Worm (Caenorhabditis elegans) whole organism, L2 larva: ENCODE measurements around the gene F35E8.1.

ENCODE experiments used
- C34F6.9 ChIP-seq: fragments of 150-350 bp; optimal IDR thresholded peaks from 2 replicates; lab custom pipeline; 2014; ENCODE audit warnings: missing biosample characterization, missing genetic modification characterization
- F13H6.1 ChIP-seq: sonication (generic microtip); optimal IDR thresholded peaks from 2 replicates; lab custom pipeline; 2016; ENCODE audit warnings: missing genetic modification characterization, missing compliant biosample characterization
- R02D3.7 ChIP-seq: fragments of 150-350 bp; optimal IDR thresholded peaks from 2 replicates; lab custom pipeline; 2014; ENCODE audit warnings: missing biosample characterization, missing genetic modification characterization
- Y55F3AM.14 ChIP-seq: fragments of 200-800 bp; sonication (Bioruptor generic); optimal IDR thresholded peaks from 2 replicates; lab custom pipeline; 2018; ENCODE audit warnings: mild to moderate bottlenecking, missing genetic modification characterization, missing compliant biosample characterization
- ZK546.5 ChIP-seq: sonication (generic microtip); optimal IDR thresholded peaks from 2 replicates; lab custom pipeline; 2017; ENCODE audit warnings: missing biosample characterization, missing genetic modification characterization
- ama-1 ChIP-seq: fragments of 150-350 bp; optimal IDR thresholded peaks from 2 replicates; lab custom pipeline; 2018; ENCODE audit warnings: inconsistent platforms
- blmp-1 ChIP-seq: sonication (generic microtip); optimal IDR thresholded peaks from 2 replicates; lab custom pipeline; 2017; ENCODE audit warnings: missing genetic modification characterization, mild to moderate bottlenecking, missing compliant biosample characterization, antibody characterized with exemption, moderate library complexity; ENCODE audit not compliant: insufficient read depth
- ceh-16 ChIP-seq: fragments of 150-350 bp; optimal IDR thresholded peaks from 2 replicates; lab custom pipeline; 2014; ENCODE audit warnings: missing biosample characterization, missing genetic modification characterization
- ceh-82 ChIP-seq: fragments of 150-350 bp; optimal IDR thresholded peaks from 2 replicates; lab custom pipeline; 2014; ENCODE audit warnings: missing biosample characterization, missing genetic modification characterization
- crh-2 ChIP-seq: sonication (generic microtip); optimal IDR thresholded peaks from 2 replicates; lab custom pipeline; 2017; ENCODE audit warnings: missing biosample characterization, missing genetic modification characterization
- dmd-4 ChIP-seq: sonication (generic microtip); optimal IDR thresholded peaks from 2 replicates; lab custom pipeline; 2017; ENCODE audit warnings: missing biosample characterization, missing genetic modification characterization
- egl-27 ChIP-seq: sonication (generic microtip); optimal IDR thresholded peaks from 3 replicates; lab custom pipeline; 2017; ENCODE audit warnings: missing biosample characterization, missing genetic modification reagents, missing genetic modification characterization
- elt-1 ChIP-seq: fragments of 150-350 bp; optimal IDR thresholded peaks from 2 replicates; lab custom pipeline; 2014; ENCODE audit warnings: missing biosample characterization, missing genetic modification characterization
- elt-3 ChIP-seq: sonication (generic microtip); optimal IDR thresholded peaks from 2 replicates; lab custom pipeline; 2017; ENCODE audit warnings: missing biosample characterization, missing genetic modification characterization
- fos-1 ChIP-seq: fragments of 150-350 bp; optimal IDR thresholded peaks from 2 replicates; lab custom pipeline; 2014; ENCODE audit warnings: missing biosample characterization, missing genetic modification characterization
- gmeb-1 ChIP-seq: fragments of 150-350 bp; optimal IDR thresholded peaks from 2 replicates; lab custom pipeline; 2014; ENCODE audit warnings: missing biosample characterization, missing genetic modification characterization
- lin-11 ChIP-seq: fragments of 150-350 bp; sonication (generic microtip); optimal IDR thresholded peaks from 2 replicates; lab custom pipeline; 2014; ENCODE audit warnings: missing biosample characterization, missing genetic modification characterization, inconsistent platforms, mixed read lengths
- lin-13 ChIP-seq: fragments of 150-350 bp; optimal IDR thresholded peaks from 2 replicates; lab custom pipeline; 2014; ENCODE audit warnings: missing biosample characterization, missing genetic modification reagents, missing genetic modification characterization
- lin-39 ChIP-seq: fragments of 150-350 bp; optimal IDR thresholded peaks from 2 replicates; lab custom pipeline; 2014; ENCODE audit warnings: missing biosample characterization, missing genetic modification reagents, missing genetic modification characterization
- lsy-2 ChIP-seq, 2 experiments: fragments of 150-350 bp in 1 of 2; sonication (generic microtip) in 1 of 2; optimal IDR thresholded peaks; 2 replicates each; lab custom pipeline; 2014 to 2017; ENCODE audit warnings: missing biosample characterization in 2 of 2, missing genetic modification characterization in 2 of 2
- mbf-1 ChIP-seq: sonication (generic microtip); optimal IDR thresholded peaks from 2 replicates; lab custom pipeline; 2017; ENCODE audit warnings: missing biosample characterization, missing genetic modification characterization
- nhr-10 ChIP-seq: sonication (generic microtip); optimal IDR thresholded peaks from 2 replicates; lab custom pipeline; 2017; ENCODE audit warnings: missing biosample characterization, missing genetic modification characterization
- nhr-11 ChIP-seq: fragments of 150-350 bp; optimal IDR thresholded peaks from 2 replicates; lab custom pipeline; 2014; ENCODE audit warnings: missing biosample characterization, missing genetic modification characterization
- nhr-12 ChIP-seq: fragments of 150-350 bp; optimal IDR thresholded peaks from 2 replicates; lab custom pipeline; 2014; ENCODE audit warnings: missing biosample characterization, missing genetic modification characterization
- nhr-21 ChIP-seq: fragments of 150-350 bp; optimal IDR thresholded peaks from 2 replicates; lab custom pipeline; 2014; ENCODE audit warnings: missing biosample characterization, missing genetic modification characterization
- nhr-23 ChIP-seq: fragments of 150-350 bp; optimal IDR thresholded peaks from 2 replicates; lab custom pipeline; 2014; ENCODE audit warnings: missing biosample characterization, missing genetic modification reagents, missing genetic modification characterization
- nhr-237 ChIP-seq: fragments of 150-350 bp; optimal IDR thresholded peaks from 2 replicates; lab custom pipeline; 2014; ENCODE audit warnings: missing biosample characterization, missing genetic modification characterization
- nhr-25 ChIP-seq: fragments of 150-350 bp; sonication (generic microtip); optimal IDR thresholded peaks from 3 replicates; lab custom pipeline; 2014; ENCODE audit warnings: missing biosample characterization, missing genetic modification characterization
- nhr-6 ChIP-seq: fragments of 150-350 bp; optimal IDR thresholded peaks from 2 replicates; lab custom pipeline; 2014; ENCODE audit warnings: missing biosample characterization, missing genetic modification characterization
- nhr-77 ChIP-seq: fragments of 150-350 bp; optimal IDR thresholded peaks from 2 replicates; lab custom pipeline; 2014; ENCODE audit warnings: missing biosample characterization, missing genetic modification characterization
- peb-1 ChIP-seq: fragments of 150-350 bp; optimal IDR thresholded peaks from 2 replicates; lab custom pipeline; 2014; ENCODE audit warnings: missing biosample characterization, missing genetic modification characterization
- sem-4 ChIP-seq: fragments of 150-350 bp; optimal IDR thresholded peaks from 2 replicates; lab custom pipeline; 2014; ENCODE audit warnings: missing biosample characterization, missing genetic modification reagents, missing genetic modification characterization
- skn-1 ChIP-seq: sonication (generic microtip); optimal IDR thresholded peaks from 2 replicates; lab custom pipeline; 2017; ENCODE audit warnings: missing biosample characterization, missing genetic modification characterization
- sma-3 ChIP-seq: sonication (generic microtip); optimal IDR thresholded peaks from 2 replicates; lab custom pipeline; 2016; ENCODE audit warnings: missing genetic modification reagents, missing genetic modification characterization, missing compliant biosample characterization
- sma-9 ChIP-seq, 2 experiments: fragments of 150-350 bp in 1 of 2; sonication (generic microtip) in 1 of 2; optimal IDR thresholded peaks; 2 replicates each; lab custom pipeline; 2014 to 2016; ENCODE audit warnings: missing genetic modification characterization in 2 of 2, mild to moderate bottlenecking in 1 of 2, missing biosample characterization in 1 of 2, missing compliant biosample characterization in 1 of 2, missing genetic modification reagents in 1 of 2, moderate library complexity in 1 of 2
- snpc-4 ChIP-seq: fragments of 150-350 bp; optimal IDR thresholded peaks from 2 replicates; lab custom pipeline; 2014; ENCODE audit warnings: missing biosample characterization, missing genetic modification characterization
- unc-39 ChIP-seq: fragments of 150-350 bp; optimal IDR thresholded peaks from 2 replicates; lab custom pipeline; 2014; ENCODE audit warnings: missing biosample characterization, missing genetic modification characterization
- unc-55 ChIP-seq: fragments of 150-350 bp; sonication (generic microtip); optimal IDR thresholded peaks from 3 replicates; lab custom pipeline; 2014; ENCODE audit warnings: missing biosample characterization, missing genetic modification reagents, missing genetic modification characterization
- unc-62 ChIP-seq: fragments of 150-350 bp; optimal IDR thresholded peaks from 2 replicates; lab custom pipeline; 2014; ENCODE audit warnings: missing biosample characterization, missing genetic modification reagents, missing genetic modification characterization
- zag-1 ChIP-seq: fragments of 150-350 bp; optimal IDR thresholded peaks from 2 replicates; lab custom pipeline; 2014; ENCODE audit warnings: missing biosample characterization, missing genetic modification characterization
- ztf-11 ChIP-seq: sonication (generic microtip); optimal IDR thresholded peaks from 2 replicates; lab custom pipeline; 2017; ENCODE audit warnings: missing biosample characterization, missing genetic modification characterization
- ztf-4 ChIP-seq: fragments of 150-350 bp; optimal IDR thresholded peaks from 2 replicates; lab custom pipeline; 2014; ENCODE audit warnings: missing biosample characterization, missing genetic modification characterization

Gene F35E8.1

ce11 chrV:15880705-15881104 is 24.7 kb downstream of the F35E8.1 start (continued):
- TF ChIP-seq nhr-25 (tag; lab: Kevin White, UChicago) (peak; percentile 47), lin-13 (GFP tag; lab: Kevin White, UChicago) (peak; percentile 19), nhr-6 (peak; percentile 14), mbf-1 (tag; lab: Kevin White, UChicago) (no peak), nhr-10 (tag; lab: Kevin White, UChicago) (no peak)

ce11 chrV:15880033-15880432 is 25.4 kb downstream of the F35E8.1 start:
- TF ChIP-seq nhr-23 (tag; lab: Kevin White, UChicago) = no peak
- peak; percentile 1 for TF ChIP-seq Y55F3AM.14 (GFP tag; lab: Kevin White, UChicago)
- no peak for TF ChIP-seq ama-1 (lab: Kevin White, UChicago)
- peak; percentile 20 for TF ChIP-seq sma-9 (GFP tag; optimal IDR thresholded peaks at IDR 0.05; lab: Kevin White, UChicago)
- no peak for TF ChIP-seq sma-9 (tag; optimal IDR thresholded peaks at IDR 0.05; lab: Kevin White, UChicago)
- TF ChIP-seq fos-1 (tag; lab: Kevin White, UChicago) = peak; percentile 76
- TF ChIP-seq, all 48 proteins: peak for 3

DNA sequence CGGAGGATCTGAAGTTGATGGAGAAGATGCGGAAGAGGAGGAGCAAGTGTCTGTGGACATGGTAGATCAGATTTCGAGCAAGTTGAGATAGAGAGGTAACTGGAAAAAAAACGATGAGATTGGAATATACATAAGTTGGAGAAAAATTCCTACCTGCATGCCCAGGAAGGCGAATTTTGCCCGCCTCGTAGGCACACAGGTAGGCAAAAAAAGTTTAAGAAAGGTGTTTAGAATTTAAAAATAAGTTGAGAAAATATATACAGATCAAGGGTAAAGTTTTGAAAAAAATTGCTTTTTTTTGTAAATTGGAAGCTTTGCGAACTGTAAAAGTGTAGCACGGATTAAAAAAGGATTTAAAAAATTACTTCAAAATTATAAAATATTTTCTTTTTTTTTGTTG is 25.9 kb downstream of the F35E8.1 start, which contains the start of gene nhr-84:
nhr-84 (minus strand) TSS at position 101 of the 400 bp plus-strand sequence.
- TF ChIP-seq gmeb-1 (no peak), nhr-25 (tag; lab: Kevin White, UChicago) (no peak), unc-55 (GFP tag; lab: Kevin White, UChicago) (no peak), nhr-11 (tag; lab: Kevin White, UChicago) (no peak), fos-1 (tag; lab: Kevin White, UChicago) (no peak), snpc-4 (no peak), elt-3 (tag; lab: Kevin White, UChicago) (no peak), crh-2 (tag; lab: Kevin White, UChicago) (no peak), elt-1 (tag; lab: Kevin White, UChicago) (no peak), peb-1 (no peak), unc-39 (tag; lab: Kevin White, UChicago) (no peak), mbf-1 (tag; lab: Kevin White, UChicago) (no peak), nhr-23 (tag; lab: Kevin White, UChicago) (no peak), dmd-4 (tag; lab: Kevin White, UChicago) (no peak), ama-1 (lab: Kevin White, UChicago) (no peak), sem-4 (tag; lab: Kevin White, UChicago) (no peak), ztf-11 (tag; lab: Kevin White, UChicago) (no peak), sma-3 (GFP tag; lab: Kevin White, UChicago) (no peak), nhr-77 (tag; lab: Kevin White, UChicago) (no peak)

- TF ChIP-seq nhr-12 (tag; lab: Kevin White, UChicago) (no peak), lin-39 (tag; lab: Kevin White, UChicago) (no peak), crh-2 (tag; lab: Kevin White, UChicago) (no peak), Y55F3AM.14 (GFP tag; lab: Kevin White, UChicago) (no peak), ceh-16 (tag; lab: Kevin White, UChicago) (no peak), nhr-21 (tag; lab: Kevin White, UChicago) (no peak), lin-13 (GFP tag; lab: Kevin White, UChicago) (no peak), peb-1 (no peak), unc-55 (GFP tag; lab: Kevin White, UChicago) (no peak), skn-1 (tag; lab: Kevin White, UChicago) (no peak), ztf-11 (tag; lab: Kevin White, UChicago) (no peak)
Observed at ce11 chrV:15876308-15876707, 29.1 kb downstream of the F35E8.1 start, which contains the start of gene nhr-102. TSS of gene nhr-102 (minus strand) at chrV:15876408.

DNA sequence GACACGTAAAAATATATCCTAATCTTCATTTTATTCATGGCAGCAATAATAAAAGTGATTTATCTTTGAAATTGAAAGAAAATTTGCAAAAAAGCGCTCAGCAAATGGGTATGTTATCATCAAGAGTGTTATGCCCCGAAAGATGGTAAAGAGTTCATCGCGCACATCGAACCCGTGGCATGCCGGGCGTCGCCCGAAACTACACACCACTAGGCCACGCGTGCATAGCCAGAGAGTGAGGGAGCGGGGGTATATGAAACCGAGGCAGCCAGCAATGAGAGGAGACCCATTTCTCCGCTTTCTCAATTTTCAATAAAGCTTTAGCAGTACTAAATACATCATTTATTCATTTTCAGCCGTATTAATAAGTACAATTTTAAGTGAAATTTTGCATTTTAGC is 31.7 kb downstream of the F35E8.1 start:
- TF ChIP-seq egl-27 (peak; percentile 37), Y55F3AM.14 (GFP tag; lab: Kevin White, UChicago) (peak; percentile 90), lsy-2 (tag; optimal IDR thresholded peaks at IDR 0.05; lab: Kevin White, UChicago) (peak in 1 of 2 experiments; percentile 51), snpc-4 (peak; percentile 66), F13H6.1 (tag; lab: Kevin White, UChicago) (peak; percentile 70), ZK546.5 (no peak), zag-1 (tag; lab: Kevin White, UChicago) (no peak), lin-11 (tag; lab: Kevin White, UChicago) (peak; percentile 80), gmeb-1 (peak; percentile 68), lin-13 (GFP tag; lab: Kevin White, UChicago) (peak; percentile 66), nhr-12 (tag; lab: Kevin White, UChicago) (no peak), ceh-82 (peak; percentile 71), unc-62 (GFP tag; lab: Kevin White, UChicago) (no peak), ama-1 (lab: Kevin White, UChicago) (no peak), nhr-21 (tag; lab: Kevin White, UChicago) (peak; percentile 73), nhr-237 (tag; lab: Kevin White, UChicago) (peak; percentile 5), R02D3.7 (tag; lab: Kevin White, UChicago) (no peak), blmp-1 (peak; percentile 8), ztf-11 (tag; lab: Kevin White, UChicago) (no peak), nhr-6 (peak; percentile 29), ztf-4 (no peak), unc-55 (GFP tag; lab: Kevin White, UChicago) (peak; percentile 78), crh-2 (tag; lab: Kevin White, UChicago) (peak; percentile 62), nhr-10 (tag; lab: Kevin White, UChicago) (no peak), sma-3 (GFP tag; lab: Kevin White, UChicago) (peak; percentile 39), nhr-11 (tag; lab: Kevin White, UChicago) (no peak), C34F6.9 (peak; percentile 46)
